Worm (Caenorhabditis elegans): ENCODE measurements around the gene pax-2.
A peak's percentile ranks its signal among the peaks of the same experiment; 100 is the strongest.

The pax-2 gene

DNA sequence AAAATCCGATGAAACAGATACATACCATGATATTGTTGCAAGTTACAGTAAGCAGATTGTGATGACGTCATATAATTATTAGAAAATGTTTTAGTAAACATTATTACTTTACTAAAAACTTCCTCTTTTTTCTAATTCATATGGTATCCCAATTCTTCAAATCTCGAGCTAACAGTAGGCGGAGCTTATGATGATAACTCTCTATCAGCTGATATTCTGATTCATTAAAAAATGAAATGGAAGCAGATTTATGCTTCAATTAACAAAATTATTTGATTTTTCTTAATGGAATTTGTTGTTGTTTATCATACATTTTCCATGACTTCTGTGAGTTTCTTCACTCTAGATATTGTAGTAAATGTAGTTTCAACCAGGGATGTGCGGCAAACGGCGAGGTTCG is at the start of gene pax-2:
pax-2 (minus strand) TSS at position 101 of the 400 bp plus-strand sequence.
- TF ChIP-seq crh-2 (tag; optimal IDR thresholded peaks at IDR 0.05) = no peak
- no peak for TF ChIP-seq peb-1 (tag; optimal IDR thresholded peaks at IDR 0.05)
- no peak for TF ChIP-seq ceh-82 (tag; optimal IDR thresholded peaks at IDR 0.05)
- TF ChIP-seq elt-3 (tag; optimal IDR thresholded peaks at IDR 0.05) = no peak
- no peak for TF ChIP-seq sma-3 (GFP tag; optimal IDR thresholded peaks at IDR 0.05)
- no peak for TF ChIP-seq nhr-25 (tag; optimal IDR thresholded peaks at IDR 0.05)
- no peak for TF ChIP-seq lsy-2 (tag; optimal IDR thresholded peaks at IDR 0.05)
- no peak for TF ChIP-seq unc-62 (GFP tag; optimal IDR thresholded peaks at IDR 0.05)
- TF ChIP-seq sma-9 (GFP tag; optimal IDR thresholded peaks at IDR 0.05) = no peak
- TF ChIP-seq sma-9 (tag; optimal IDR thresholded peaks at IDR 0.05) = no peak
- no peak for TF ChIP-seq ztf-11 (tag; optimal IDR thresholded peaks at IDR 0.05)
- TF ChIP-seq nhr-10 (tag; optimal IDR thresholded peaks at IDR 0.05) = no peak
- no peak for TF ChIP-seq unc-39 (tag; optimal IDR thresholded peaks at IDR 0.05)
- TF ChIP-seq lin-11 (tag; optimal IDR thresholded peaks at IDR 0.05) = no peak
- no peak for TF ChIP-seq skn-1 (tag; optimal IDR thresholded peaks at IDR 0.05)
- no peak for TF ChIP-seq unc-55 (GFP tag; optimal IDR thresholded peaks at IDR 0.05)
- no peak for TF ChIP-seq mbf-1 (tag; optimal IDR thresholded peaks at IDR 0.05)
- no peak for TF ChIP-seq ceh-16 (tag; optimal IDR thresholded peaks at IDR 0.05)
- TF ChIP-seq aly-2 (tag; optimal IDR thresholded peaks at IDR 0.05) = no peak
- no peak for TF ChIP-seq alr-1 (tag; optimal IDR thresholded peaks at IDR 0.05)

DNA sequence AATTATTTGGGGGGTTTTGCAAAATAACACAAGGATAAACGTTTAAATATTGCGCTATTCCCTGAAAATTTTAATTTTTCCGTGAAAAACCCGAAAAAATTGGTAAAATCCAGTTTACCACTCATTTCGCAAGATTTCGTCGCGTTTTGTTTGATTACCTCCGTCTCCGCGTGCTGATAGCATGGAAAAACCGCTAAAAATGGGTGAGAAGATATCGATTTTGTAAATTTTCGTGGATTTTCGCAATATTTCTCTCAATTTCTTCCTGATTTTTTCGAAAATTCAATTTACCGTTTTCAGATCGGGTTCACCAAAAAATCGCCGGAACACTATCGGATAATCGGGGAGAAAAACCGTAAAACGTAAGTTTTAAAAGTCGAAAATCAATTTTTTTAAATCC is 43.6 kb upstream of the pax-2 start, which contains the start of gene ama-1:
ama-1 (plus strand) TSS at position 301 of the 400 bp plus-strand sequence.
- no peak for TF ChIP-seq sma-3 (GFP tag; optimal IDR thresholded peaks at IDR 0.05)
- no peak for TF ChIP-seq dmd-4 (tag; optimal IDR thresholded peaks at IDR 0.05)
- no peak for TF ChIP-seq lin-13 (GFP tag; optimal IDR thresholded peaks at IDR 0.05)
- no peak for TF ChIP-seq fos-1 (tag; optimal IDR thresholded peaks at IDR 0.05)
- TF ChIP-seq Y55F3AM.14 (GFP tag; optimal IDR thresholded peaks at IDR 0.05) = no peak
- no peak for TF ChIP-seq ztf-11 (tag; optimal IDR thresholded peaks at IDR 0.05)
- no peak for TF ChIP-seq alr-1 (tag; optimal IDR thresholded peaks at IDR 0.05)
- no peak for TF ChIP-seq gmeb-1 (tag; optimal IDR thresholded peaks at IDR 0.05)
- no peak for TF ChIP-seq sma-9 (GFP tag; optimal IDR thresholded peaks at IDR 0.05)
- TF ChIP-seq sma-9 (tag; optimal IDR thresholded peaks at IDR 0.05) = no peak
- no peak for TF ChIP-seq F13H6.1 (tag; optimal IDR thresholded peaks at IDR 0.05)
- no peak for TF ChIP-seq nhr-11 (tag; optimal IDR thresholded peaks at IDR 0.05)

DNA sequence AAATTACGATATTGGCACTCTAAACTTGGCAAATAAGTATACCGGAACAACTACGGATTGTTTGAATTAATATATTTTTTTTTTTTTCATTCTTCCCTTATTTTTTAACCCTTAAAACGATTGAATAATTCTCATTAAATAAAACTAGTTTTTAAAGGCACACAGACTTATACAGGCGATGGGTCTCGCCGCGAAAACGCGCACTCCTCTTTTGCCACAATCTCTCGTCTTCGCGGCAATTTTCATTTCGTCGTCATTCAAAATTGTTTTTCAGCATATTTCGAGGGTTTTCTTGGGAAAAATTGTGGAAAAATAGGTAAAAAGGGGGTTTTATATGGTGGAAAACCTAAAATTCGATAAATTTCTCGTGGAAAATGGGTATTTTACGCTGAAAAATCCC is 43.2 kb upstream of the pax-2 start:
- TF ChIP-seq unc-55 (GFP tag; optimal IDR thresholded peaks at IDR 0.05) (peak; percentile 78), crh-2 (tag; optimal IDR thresholded peaks at IDR 0.05) (peak; percentile 11), egl-27 (tag; optimal IDR thresholded peaks at IDR 0.05) (no peak), F13H6.1 (tag; optimal IDR thresholded peaks at IDR 0.05) (peak; percentile 20), sma-3 (GFP tag; optimal IDR thresholded peaks at IDR 0.05) (peak; percentile 20), nhr-21 (tag; optimal IDR thresholded peaks at IDR 0.05) (peak; percentile 40), lin-13 (GFP tag; optimal IDR thresholded peaks at IDR 0.05) (peak; percentile 35), C34F6.9 (tag; optimal IDR thresholded peaks at IDR 0.05) (peak; percentile 51), dmd-4 (tag; optimal IDR thresholded peaks at IDR 0.05) (no peak), sma-9 (GFP tag; optimal IDR thresholded peaks at IDR 0.05) (peak; percentile 66), sma-9 (tag; optimal IDR thresholded peaks at IDR 0.05) (no peak), ztf-4 (tag; optimal IDR thresholded peaks at IDR 0.05) (no peak), gmeb-1 (tag; optimal IDR thresholded peaks at IDR 0.05) (peak; percentile 65), lsy-2 (tag; optimal IDR thresholded peaks at IDR 0.05) (peak; percentile 39 to 85), nhr-11 (tag; optimal IDR thresholded peaks at IDR 0.05) (no peak), nhr-25 (tag; optimal IDR thresholded peaks at IDR 0.05) (peak; percentile 33), lin-11 (tag; optimal IDR thresholded peaks at IDR 0.05) (peak; percentile 19), snpc-4 (tag; optimal IDR thresholded peaks at IDR 0.05) (peak; percentile 42)

ce11 chrIV:4246493-4246892 is 42.3 kb upstream of the pax-2 start, which contains the start of gene ttr-20:
ttr-20 (plus strand) TSS chrIV:4246793.
- no peak for TF ChIP-seq unc-62 (GFP tag; optimal IDR thresholded peaks at IDR 0.05)
- TF ChIP-seq snpc-4 (tag; optimal IDR thresholded peaks at IDR 0.05) = no peak
- TF ChIP-seq nhr-129 (tag; optimal IDR thresholded peaks at IDR 0.05) = no peak
- no peak for TF ChIP-seq ZK546.5 (tag; optimal IDR thresholded peaks at IDR 0.05)
- TF ChIP-seq elt-3 (tag; optimal IDR thresholded peaks at IDR 0.05) = no peak
- no peak for TF ChIP-seq mab-5 (tag; optimal IDR thresholded peaks at IDR 0.05)
- no peak for TF ChIP-seq sem-4 (tag; optimal IDR thresholded peaks at IDR 0.05)
- no peak for TF ChIP-seq lin-13 (GFP tag; optimal IDR thresholded peaks at IDR 0.05)
- no peak for TF ChIP-seq mbf-1 (tag; optimal IDR thresholded peaks at IDR 0.05)
- no peak for TF ChIP-seq nhr-11 (tag; optimal IDR thresholded peaks at IDR 0.05)
- TF ChIP-seq lin-11 (tag; optimal IDR thresholded peaks at IDR 0.05) = no peak
- no peak for TF ChIP-seq ztf-4 (tag; optimal IDR thresholded peaks at IDR 0.05)
- TF ChIP-seq nhr-23 (tag; optimal IDR thresholded peaks at IDR 0.05) = no peak
- TF ChIP-seq ceh-16 (tag; optimal IDR thresholded peaks at IDR 0.05) = no peak
- no peak for TF ChIP-seq F13H6.1 (tag; optimal IDR thresholded peaks at IDR 0.05)
- no peak for TF ChIP-seq blmp-1 (tag; optimal IDR thresholded peaks at IDR 0.05; ENCODE audit: insufficient read depth)
- TF ChIP-seq lsy-2 (tag; optimal IDR thresholded peaks at IDR 0.05) = no peak

Data from whole organism, L2 larva.